Worm (Caenorhabditis elegans): ENCODE measurements around the gene ceeh-1.

ceeh-1 gene

DNA sequence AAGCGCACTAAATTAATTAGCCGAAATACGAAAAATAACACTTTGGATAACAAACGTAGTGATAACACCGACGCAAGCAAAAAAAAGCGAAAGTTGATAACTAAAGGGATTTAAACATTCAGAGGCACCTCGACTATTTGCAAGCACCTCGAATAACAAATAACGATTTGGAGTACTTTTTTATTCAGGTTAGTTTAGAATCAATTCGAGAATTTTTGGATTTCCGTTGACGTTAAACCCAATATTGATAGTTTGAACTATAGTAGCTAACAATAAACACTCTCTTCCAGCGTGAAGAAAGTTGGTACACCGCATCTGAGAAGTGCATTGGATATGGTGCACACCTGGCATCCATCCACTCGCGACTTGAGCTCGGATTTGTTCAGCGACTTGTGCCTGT is 6.8 kb downstream of the ceeh-1 start:
- no peak for TF ChIP-seq cog-1 (tag; optimal IDR thresholded peaks at IDR 0.05)
- no peak for TF ChIP-seq T22C8.4 (GFP tag; IDR thresholded peaks at IDR 0.05)
- TF ChIP-seq tab-1 (GFP tag; IDR thresholded peaks at IDR 0.05), result no peak
- TF ChIP-seq flt-1 (GFP tag; IDR thresholded peaks at IDR 0.05), result no peak
- TF ChIP-seq ztf-29 (GFP tag; IDR thresholded peaks at IDR 0.05), result no peak
- no peak for TF ChIP-seq ref-1 (GFP tag; conservative IDR thresholded peaks at IDR 0.05)
- no peak for TF ChIP-seq klf-2 (GFP tag; conservative IDR thresholded peaks at IDR 0.05)

DNA sequence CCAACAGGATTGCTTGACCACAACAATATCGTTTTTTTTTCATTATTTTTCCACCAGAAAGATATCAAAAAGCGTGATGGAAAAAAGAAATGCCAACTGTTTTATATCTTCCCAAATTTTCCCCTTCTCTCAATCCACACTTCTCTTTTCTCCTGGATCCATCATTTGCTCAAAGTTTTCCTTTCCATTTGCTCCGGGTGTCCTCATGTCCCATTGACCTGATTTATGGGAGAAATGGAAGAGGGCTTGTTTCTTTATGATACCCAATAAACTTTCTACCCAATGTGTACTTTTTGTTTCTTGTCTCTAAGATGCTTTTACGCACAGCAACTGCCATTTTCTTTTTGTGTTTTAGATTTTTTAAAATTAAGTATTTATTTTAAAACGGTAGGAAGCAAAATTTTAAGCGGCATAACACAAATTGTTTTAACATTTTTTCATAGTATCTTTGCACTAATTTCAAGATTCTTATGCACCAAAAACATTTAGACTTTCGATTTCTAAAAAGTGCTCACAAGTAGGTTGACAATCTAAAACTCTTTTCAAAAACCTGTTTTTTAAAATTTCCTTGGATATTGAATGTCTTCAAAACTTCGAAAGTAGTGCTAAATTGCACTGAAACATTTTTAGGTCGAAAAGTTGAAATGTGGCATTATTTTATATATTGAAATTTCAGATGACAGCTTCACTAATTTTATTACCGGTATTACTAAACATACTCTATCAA is 9.4 kb downstream of the ceeh-1 start, which contains the start of gene clec-149:
Gene clec-149 (plus strand): TSS at position 677 of the 727 bp plus-strand sequence.
- TF ChIP-seq cog-1 (tag; optimal IDR thresholded peaks at IDR 0.05), result no peak
- no peak for TF ChIP-seq med-1 (GFP tag; optimal IDR thresholded peaks at IDR 0.05; ENCODE audit: insufficient read depth)
- TF ChIP-seq tab-1 (GFP tag; IDR thresholded peaks at IDR 0.05), result no peak
- TF ChIP-seq T22C8.4 (GFP tag; IDR thresholded peaks at IDR 0.05), result no peak
- TF ChIP-seq ztf-29 (GFP tag; IDR thresholded peaks at IDR 0.05), result no peak
- TF ChIP-seq ref-1 (GFP tag; conservative IDR thresholded peaks at IDR 0.05), result no peak
- no peak for TF ChIP-seq ztf-23 (GFP tag; IDR thresholded peaks at IDR 0.05)
- TF ChIP-seq flt-1 (GFP tag; IDR thresholded peaks at IDR 0.05), result no peak
- TF ChIP-seq klf-2 (GFP tag; conservative IDR thresholded peaks at IDR 0.05), result no peak

DNA sequence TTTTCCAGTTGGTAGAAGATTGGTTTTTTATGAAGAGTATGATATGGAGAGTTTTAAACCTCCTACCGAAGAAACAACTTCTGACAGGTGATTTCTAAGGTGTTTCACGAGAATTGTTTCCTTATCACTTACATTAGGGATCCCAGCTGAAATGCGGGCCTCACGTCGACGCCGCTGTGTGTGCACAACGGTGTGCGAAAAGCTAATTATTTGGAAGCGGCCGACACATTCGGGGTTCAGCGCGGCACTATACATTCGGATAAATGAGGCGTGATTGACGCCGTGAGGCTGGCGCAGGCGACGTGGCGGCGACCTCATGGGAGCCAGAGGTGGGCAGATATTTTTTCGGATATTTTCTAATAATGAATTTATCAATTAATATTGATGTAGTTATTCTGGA is 12.8 kb downstream of the ceeh-1 start:
- no peak for TF ChIP-seq ref-1 (GFP tag; conservative IDR thresholded peaks at IDR 0.05)

DNA sequence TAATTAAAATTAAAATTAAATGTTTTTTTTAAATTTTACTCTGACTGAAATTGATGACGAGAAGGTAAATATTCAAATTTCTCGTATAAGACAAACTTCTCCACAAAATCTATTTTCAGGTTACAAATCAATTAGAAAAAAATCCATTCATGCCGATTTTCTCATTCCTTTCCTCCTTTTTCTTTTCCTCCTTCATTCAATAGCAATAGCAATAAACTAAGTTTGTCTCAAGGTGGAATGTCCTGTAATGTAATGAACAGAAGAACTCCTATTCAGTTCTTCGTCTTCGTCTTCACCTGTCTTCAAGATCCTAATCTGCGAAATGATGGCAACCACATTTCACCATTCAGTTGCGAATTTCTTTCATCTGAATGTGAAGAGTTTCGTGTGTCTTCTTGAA is 16.2 kb downstream of the ceeh-1 start, which contains the start of gene dac-1:
Gene dac-1 (plus strand): TSS at position 301 of the 400 bp plus-strand sequence.
- TF ChIP-seq cog-1 (tag; optimal IDR thresholded peaks at IDR 0.05) (no peak), tab-1 (GFP tag; IDR thresholded peaks at IDR 0.05) (no peak), med-1 (GFP tag; optimal IDR thresholded peaks at IDR 0.05; ENCODE audit: insufficient read depth) (no peak), flt-1 (GFP tag; IDR thresholded peaks at IDR 0.05) (no peak), ztf-29 (GFP tag; IDR thresholded peaks at IDR 0.05) (no peak), ref-1 (GFP tag; conservative IDR thresholded peaks at IDR 0.05) (no peak), klf-2 (GFP tag; conservative IDR thresholded peaks at IDR 0.05) (no peak), T22C8.4 (GFP tag; IDR thresholded peaks at IDR 0.05) (no peak), ztf-23 (GFP tag; IDR thresholded peaks at IDR 0.05) (no peak)

DNA sequence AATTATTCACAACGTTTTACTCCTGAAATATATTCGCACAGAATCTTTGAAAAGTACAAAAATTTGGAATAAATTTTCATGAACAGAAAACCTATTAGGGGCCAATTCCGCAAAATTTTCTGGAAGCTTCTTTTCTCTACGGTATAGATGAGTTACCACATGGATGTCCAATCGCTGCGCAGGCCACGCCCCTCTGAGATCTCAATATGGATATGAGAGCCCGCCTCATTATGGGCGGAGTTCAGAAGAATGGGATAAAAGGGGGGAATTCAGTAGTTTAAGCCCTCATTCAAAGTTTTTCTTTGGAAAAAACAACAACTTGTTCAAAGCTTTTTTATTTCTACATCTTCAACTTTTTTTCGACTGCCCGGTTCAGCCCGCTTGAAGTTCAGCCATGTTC is 20.5 kb downstream of the ceeh-1 start, which contains the start of gene daf-7:
Gene daf-7 (plus strand): TSS at position 301 of the 400 bp plus-strand sequence.
- no peak for TF ChIP-seq klf-2 (GFP tag; conservative IDR thresholded peaks at IDR 0.05)

DNA sequence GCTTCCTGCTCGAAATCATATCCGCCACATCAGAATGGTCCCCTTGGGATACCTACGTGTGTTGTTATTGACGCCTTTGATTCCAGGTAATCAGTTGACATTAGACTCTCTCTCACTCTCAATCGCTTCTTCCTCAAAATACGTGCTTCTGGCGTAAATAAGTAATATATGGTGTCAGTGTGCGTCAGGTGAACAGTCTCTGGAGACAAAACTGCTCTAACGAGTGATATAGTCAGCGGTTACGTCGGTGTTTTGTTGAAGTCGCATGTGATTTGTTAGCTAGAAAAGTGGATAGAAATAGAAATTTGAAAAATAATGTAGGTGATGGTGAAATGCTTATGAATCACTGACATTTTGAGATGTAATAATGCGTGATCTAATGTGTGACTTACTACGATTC is 30.0 kb downstream of the ceeh-1 start:
- TF ChIP-seq cog-1 (tag; optimal IDR thresholded peaks at IDR 0.05) (no peak), ztf-23 (GFP tag; IDR thresholded peaks at IDR 0.05) (no peak), flt-1 (GFP tag; IDR thresholded peaks at IDR 0.05) (no peak), ztf-29 (GFP tag; IDR thresholded peaks at IDR 0.05) (no peak), med-1 (GFP tag; optimal IDR thresholded peaks at IDR 0.05; ENCODE audit: insufficient read depth) (no peak), ref-1 (GFP tag; conservative IDR thresholded peaks at IDR 0.05) (no peak), klf-2 (GFP tag; conservative IDR thresholded peaks at IDR 0.05) (no peak), tab-1 (GFP tag; IDR thresholded peaks at IDR 0.05) (no peak)

DNA sequence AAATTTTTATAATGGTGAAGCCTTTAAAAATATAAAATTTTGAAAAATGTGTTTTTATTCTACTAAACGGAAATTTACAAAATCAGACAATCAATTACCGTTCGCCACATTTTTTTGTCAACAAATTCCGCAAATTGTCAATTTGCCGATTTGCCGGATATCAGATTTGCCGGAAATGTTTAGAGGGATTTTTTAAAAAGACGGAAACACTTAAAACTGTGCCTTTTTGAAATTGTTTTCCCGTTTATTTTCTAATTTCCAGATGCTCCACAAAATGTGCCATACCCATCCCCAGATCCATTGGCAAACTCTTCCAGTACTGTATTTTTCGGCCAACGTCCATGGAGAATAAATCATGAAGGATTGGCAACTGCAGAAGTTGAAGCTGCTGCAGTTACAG is 34.6 kb downstream of the ceeh-1 start:
- TF ChIP-seq klf-2 (GFP tag; conservative IDR thresholded peaks at IDR 0.05), result no peak
- no peak for TF ChIP-seq med-1 (GFP tag; optimal IDR thresholded peaks at IDR 0.05; ENCODE audit: insufficient read depth)
- no peak for TF ChIP-seq cog-1 (tag; optimal IDR thresholded peaks at IDR 0.05)

DNA sequence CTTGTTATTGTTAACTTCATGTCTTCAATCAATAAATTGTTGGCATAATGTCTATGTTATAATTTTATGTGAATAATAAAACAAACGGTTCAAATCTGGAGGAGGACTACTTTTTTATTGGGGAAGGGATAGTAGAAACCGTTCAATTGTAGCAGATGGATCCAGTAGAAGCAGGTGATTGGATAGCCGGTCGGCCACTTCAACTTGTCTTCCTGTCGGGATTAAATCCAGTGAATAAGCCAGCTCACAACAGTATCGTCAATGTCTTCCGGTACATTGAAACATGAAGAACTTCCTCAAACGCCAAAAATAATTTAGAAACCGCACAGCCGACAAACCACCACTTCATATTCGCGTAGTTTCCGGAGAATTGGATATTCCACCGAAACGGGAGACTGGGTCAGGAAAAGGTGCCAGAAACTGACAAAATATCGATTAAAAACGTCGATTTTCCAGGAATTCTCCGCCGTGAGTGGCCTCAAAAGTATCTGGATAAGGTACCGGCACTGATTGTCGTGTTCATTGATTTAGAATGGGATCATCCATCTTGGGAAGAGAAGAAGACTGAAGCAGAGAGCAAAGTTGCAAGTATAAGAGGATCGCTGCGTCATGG is 37.0 kb downstream of the ceeh-1 start, which contains the start of gene trpp-11:
Gene trpp-11 (plus strand): TSS at position 153 of the 613 bp plus-strand sequence.
- no peak for TF ChIP-seq cog-1 (tag; optimal IDR thresholded peaks at IDR 0.05)

DNA sequence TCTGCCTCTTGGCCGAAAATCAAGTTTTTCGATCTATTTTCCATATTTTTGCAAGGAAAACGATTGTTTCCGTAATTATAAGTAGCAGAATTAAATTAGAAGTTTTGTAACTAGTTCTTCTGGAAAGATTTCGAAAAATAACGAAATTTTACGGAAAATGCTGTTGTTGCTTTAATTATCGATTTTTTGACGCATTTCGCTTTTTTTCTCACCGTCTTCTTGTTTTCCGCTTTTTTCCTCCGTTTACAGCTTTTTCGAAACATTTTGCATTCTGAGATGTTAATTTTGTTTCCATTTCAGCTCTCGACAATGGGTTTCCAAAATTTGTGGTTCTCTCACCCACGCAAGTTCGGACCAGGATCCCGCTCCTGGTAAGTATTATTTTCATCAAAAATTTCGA is 38.1 kb downstream of the ceeh-1 start, which contains the start of gene rps-29:
Gene rps-29 (plus strand): TSS at position 301 of the 400 bp plus-strand sequence.
- TF ChIP-seq ref-1 (GFP tag; conservative IDR thresholded peaks at IDR 0.05) (no peak), T22C8.4 (GFP tag; IDR thresholded peaks at IDR 0.05) (peak; percentile 71)

DNA sequence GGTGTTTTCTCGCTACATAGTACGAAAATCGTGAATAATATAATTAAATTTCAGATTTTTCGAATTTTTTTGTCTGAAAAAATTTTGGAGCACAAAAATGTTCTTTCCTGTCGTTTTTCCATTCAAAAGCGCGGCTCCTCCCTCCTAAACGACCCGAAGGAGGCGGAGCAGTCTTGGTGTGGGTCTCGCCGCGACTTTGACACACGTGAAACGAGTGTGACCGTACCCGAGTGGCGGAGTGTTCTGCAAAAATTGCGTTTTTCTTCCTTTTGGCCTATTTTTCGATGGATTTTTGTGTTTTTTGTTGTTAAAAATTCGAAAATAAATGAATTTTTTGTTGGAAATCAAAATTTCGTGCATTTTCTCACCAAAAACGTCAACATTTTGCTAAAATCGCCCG is 38.5 kb downstream of the ceeh-1 start, which contains the start of gene snt-2:
Gene snt-2 (minus strand): TSS at position 139 of the 400 bp plus-strand sequence.
- 0 out of 2 replicates have a peak, but pooled peaks have one; percentile 41 for TF ChIP-seq flt-1 (GFP tag; IDR thresholded peaks at IDR 0.05)
- TF ChIP-seq med-1 (GFP tag; optimal IDR thresholded peaks at IDR 0.05; ENCODE audit: insufficient read depth), result no peak

DNA sequence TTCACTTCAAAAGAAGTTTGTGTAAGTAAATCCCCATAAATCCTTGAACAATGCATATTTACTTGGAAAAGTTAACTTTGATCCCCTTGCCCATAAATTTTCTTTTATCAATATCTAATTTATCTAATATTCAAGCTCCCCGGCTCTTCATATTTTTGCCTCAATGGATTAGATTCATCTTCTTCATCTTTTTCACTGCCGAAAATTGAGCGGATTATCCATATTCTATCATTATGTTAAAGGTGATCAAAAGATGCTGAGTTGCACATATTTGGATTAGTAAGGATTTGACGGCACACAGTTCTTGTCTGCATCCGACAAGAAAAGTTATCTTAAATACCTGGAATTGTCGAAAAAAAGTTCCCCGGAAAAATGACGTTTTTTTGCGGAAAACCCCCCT is 41.5 kb downstream of the ceeh-1 start:
- TF ChIP-seq ztf-23 (GFP tag; IDR thresholded peaks at IDR 0.05), result no peak
- no peak for TF ChIP-seq ref-1 (GFP tag; conservative IDR thresholded peaks at IDR 0.05)
- TF ChIP-seq flt-1 (GFP tag; IDR thresholded peaks at IDR 0.05), result no peak
- TF ChIP-seq klf-2 (GFP tag; conservative IDR thresholded peaks at IDR 0.05), result no peak
- TF ChIP-seq ztf-29 (GFP tag; IDR thresholded peaks at IDR 0.05), result no peak
- TF ChIP-seq tab-1 (GFP tag; IDR thresholded peaks at IDR 0.05), result no peak
- TF ChIP-seq T22C8.4 (GFP tag; IDR thresholded peaks at IDR 0.05), result no peak
- no peak for TF ChIP-seq cog-1 (tag; optimal IDR thresholded peaks at IDR 0.05)
- no peak for TF ChIP-seq med-1 (GFP tag; optimal IDR thresholded peaks at IDR 0.05; ENCODE audit: insufficient read depth)

Data from whole organism, midembryonic.